Worm (Caenorhabditis elegans) whole organism, L3 larva: ENCODE results near the gene col-174.

Experiments
- mml-1 ChIP-seq: fragments of 150-350 bp; sonication (generic microtip); optimal IDR thresholded peaks from 3 replicates; lab custom pipeline; 2014; ENCODE audit warnings: missing biosample characterization, missing genetic modification characterization
- ztf-11 ChIP-seq: fragments of 150-350 bp; optimal IDR thresholded peaks from 2 replicates; lab custom pipeline; 2014; ENCODE audit warnings: missing biosample characterization, missing genetic modification characterization

DNA sequence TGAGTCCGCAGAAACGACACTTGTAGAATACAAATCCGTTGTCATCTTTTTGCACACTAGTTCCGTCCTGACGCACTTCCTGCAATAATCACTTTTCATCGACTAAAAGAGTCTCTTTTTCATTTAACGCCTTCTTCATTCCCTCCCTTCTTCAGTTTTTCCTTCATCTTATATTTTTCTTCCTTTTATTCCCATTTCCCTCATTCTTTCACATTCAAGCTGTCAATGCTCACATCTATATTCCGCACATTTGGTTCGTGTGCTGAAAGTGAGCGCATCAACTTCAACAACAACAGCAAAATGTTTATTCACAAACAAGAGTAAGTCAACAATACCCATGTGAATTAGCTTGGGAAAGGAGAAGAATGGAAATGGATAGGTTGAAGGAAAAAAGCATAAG lies 25.4 kb downstream of the col-174 start, which contains the start of gene pcyt-1:
- no peak for TF ChIP-seq ztf-11
- no peak for TF ChIP-seq mml-1 (tag; lab: Kevin White, UChicago)
